Fruit fly (Drosophila melanogaster) S2 (cell line): Measurements from ENCODE around the gene CG5790.

Experiments used
- CG8478 ChIP-seq: fragments of >200 bp; optimal IDR thresholded peaks from 2 replicates; lab custom pipeline; 2018
- CTCF ChIP-seq, 2 experiments: fragments of >200 bp; optimal IDR thresholded peaks; 2 replicates each; lab custom pipeline; 2018

DNA sequence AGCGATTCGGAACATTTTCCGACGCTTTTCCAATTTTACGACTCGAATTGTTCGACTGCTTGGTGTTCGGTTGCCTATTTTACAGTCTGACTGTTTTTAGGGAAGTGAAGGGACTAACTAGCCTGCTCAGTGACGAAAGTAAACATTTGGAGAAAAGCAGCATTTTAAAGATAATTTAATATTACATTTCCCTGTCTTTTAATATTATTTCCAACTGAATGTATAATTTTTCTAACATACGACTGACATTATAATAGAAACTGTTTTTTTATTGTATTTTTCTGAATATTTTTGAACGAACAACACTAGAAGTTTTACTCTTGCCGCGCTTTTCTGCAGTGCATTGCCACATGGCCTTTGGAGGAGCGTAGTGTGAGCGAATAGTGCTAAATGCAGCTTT is 9.0 kb upstream of the CG5790 start, which contains the start of gene CG31787:
- TF ChIP-seq CTCF (optimal IDR thresholded peaks at IDR 0.05; lab: Kevin White, UChicago) (no peak), CG8478 (lab: Kevin White, UChicago) (no peak)
